Worm (Caenorhabditis elegans): ENCODE results near the gene F56A11.5.

The F56A11.5 gene

DNA sequence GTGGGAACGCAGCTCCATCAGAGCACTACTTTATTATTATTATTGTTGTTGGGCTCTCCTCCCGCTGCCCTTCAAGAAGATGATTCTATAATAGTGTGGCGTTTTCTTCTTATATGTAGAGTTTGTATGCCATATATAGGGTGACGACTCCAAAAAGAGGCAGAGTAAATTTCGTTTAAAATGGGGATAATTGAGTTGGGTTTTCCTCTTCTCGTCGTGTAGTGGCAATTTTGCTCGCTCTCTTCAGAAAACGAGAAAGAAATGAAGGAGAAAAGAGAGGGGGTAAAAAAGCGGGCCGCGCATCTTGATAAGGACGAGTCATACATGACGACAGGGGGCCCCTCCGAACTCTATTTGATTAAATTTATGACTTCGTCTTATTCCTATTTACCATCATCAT, 7.2 kb downstream of the F56A11.5 start:
- TF ChIP-seq nhr-25 (tag; optimal IDR thresholded peaks at IDR 0.05): no peak
- TF ChIP-seq ama-1 (optimal IDR thresholded peaks at IDR 0.05): no peak
- no peak for TF ChIP-seq R02D3.7 (tag; optimal IDR thresholded peaks at IDR 0.05)
- TF ChIP-seq aly-2 (tag; optimal IDR thresholded peaks at IDR 0.05): no peak
- no peak for TF ChIP-seq elt-1 (tag; optimal IDR thresholded peaks at IDR 0.05)
- TF ChIP-seq unc-62 (GFP tag; optimal IDR thresholded peaks at IDR 0.05): no peak
- TF ChIP-seq ZK546.5 (tag; optimal IDR thresholded peaks at IDR 0.05): no peak
- no peak for TF ChIP-seq fos-1 (tag; optimal IDR thresholded peaks at IDR 0.05)
- no peak for TF ChIP-seq mab-5 (tag; optimal IDR thresholded peaks at IDR 0.05)
- TF ChIP-seq sem-4 (tag; optimal IDR thresholded peaks at IDR 0.05): no peak
- no peak for TF ChIP-seq lin-13 (GFP tag; optimal IDR thresholded peaks at IDR 0.05)
- no peak for TF ChIP-seq ztf-11 (tag; optimal IDR thresholded peaks at IDR 0.05)
- no peak for TF ChIP-seq ceh-82 (tag; optimal IDR thresholded peaks at IDR 0.05)

DNA sequence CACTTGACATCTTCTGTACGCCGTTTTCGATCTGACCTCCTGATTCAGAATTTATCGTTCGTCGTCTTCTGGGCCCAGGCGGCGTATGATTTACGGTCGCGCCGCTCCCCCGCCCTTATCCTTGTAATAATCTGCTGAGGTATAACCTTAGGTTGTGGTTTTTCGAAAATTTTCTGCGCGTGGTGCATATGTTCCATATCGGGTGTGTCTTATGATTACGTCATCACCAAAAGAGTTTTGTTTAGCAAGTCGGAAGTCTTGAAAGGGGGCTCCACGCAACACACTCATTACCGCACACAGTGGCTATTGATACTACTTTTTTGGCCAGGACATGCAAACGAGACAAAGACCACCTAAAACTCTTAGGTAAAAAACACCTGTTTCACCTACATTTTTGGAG, 9.9 kb downstream of the F56A11.5 start:
- TF ChIP-seq nhr-12 (tag; optimal IDR thresholded peaks at IDR 0.05) (no peak), lin-13 (GFP tag; optimal IDR thresholded peaks at IDR 0.05) (no peak), ztf-11 (tag; optimal IDR thresholded peaks at IDR 0.05) (no peak), nhr-21 (tag; optimal IDR thresholded peaks at IDR 0.05) (no peak), nhr-25 (tag; optimal IDR thresholded peaks at IDR 0.05) (no peak), ztf-4 (tag; optimal IDR thresholded peaks at IDR 0.05) (no peak), F13H6.1 (tag; optimal IDR thresholded peaks at IDR 0.05) (no peak), ceh-82 (tag; optimal IDR thresholded peaks at IDR 0.05) (no peak), nhr-23 (tag; optimal IDR thresholded peaks at IDR 0.05) (no peak), alr-1 (tag; optimal IDR thresholded peaks at IDR 0.05) (no peak), Y55F3AM.14 (GFP tag; optimal IDR thresholded peaks at IDR 0.05) (no peak), sem-4 (tag; optimal IDR thresholded peaks at IDR 0.05) (no peak), sma-3 (GFP tag; optimal IDR thresholded peaks at IDR 0.05) (no peak), egl-27 (tag; optimal IDR thresholded peaks at IDR 0.05) (no peak), unc-55 (GFP tag; optimal IDR thresholded peaks at IDR 0.05) (no peak), gmeb-1 (tag; optimal IDR thresholded peaks at IDR 0.05) (no peak)

DNA sequence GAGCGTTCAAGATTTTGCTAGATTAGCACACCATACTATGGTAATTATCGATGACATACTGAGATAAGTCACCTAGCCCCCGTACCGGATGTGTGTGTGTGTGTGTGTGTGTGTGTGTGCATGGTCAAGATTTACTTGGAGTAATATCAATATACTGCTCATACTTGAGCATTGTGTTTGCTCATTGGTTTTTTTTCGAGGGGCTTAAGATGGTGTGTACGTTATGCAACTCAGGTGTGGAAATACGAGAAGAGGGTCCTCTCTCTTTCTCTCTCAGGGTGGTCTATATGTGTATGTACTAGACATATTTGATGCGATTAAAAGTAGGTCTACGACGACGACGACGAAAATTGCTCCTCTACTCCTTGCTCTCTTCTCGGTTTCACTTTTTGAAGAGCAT, 10.3 kb downstream of the F56A11.5 start:
- TF ChIP-seq peb-1 (tag; optimal IDR thresholded peaks at IDR 0.05): no peak

DNA sequence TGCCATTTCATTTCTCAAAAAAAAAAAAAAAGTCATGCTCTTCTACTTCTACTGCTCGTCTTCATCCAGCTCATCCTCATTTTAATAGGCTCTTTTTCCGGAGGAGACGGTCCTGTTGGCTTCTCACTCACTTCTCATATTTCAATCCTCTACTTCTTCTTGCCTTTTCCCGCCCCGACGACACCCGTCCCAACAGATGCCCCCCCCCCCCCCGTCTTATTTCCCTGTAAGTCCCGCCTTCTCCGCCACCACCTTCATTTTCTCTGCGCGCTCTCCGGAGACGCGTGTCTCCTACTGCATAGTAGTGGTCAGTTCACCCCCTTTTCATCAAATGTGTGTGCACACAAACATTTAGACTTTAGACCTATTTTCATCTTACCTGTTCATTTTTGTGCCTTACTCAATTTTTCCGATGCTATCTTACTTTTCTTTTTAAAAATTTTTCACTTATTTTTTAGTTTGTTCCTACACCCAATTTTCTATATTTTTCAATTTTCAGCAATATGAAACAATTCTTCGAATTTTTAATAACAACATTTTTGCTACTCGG, 11.8 kb downstream of the F56A11.5 start, which contains the start of gene efn-4:
efn-4 (plus strand) TSS at position 500 of the 550 bp plus-strand sequence.
- no peak for TF ChIP-seq nhr-12 (tag; optimal IDR thresholded peaks at IDR 0.05)
- no peak for TF ChIP-seq ceh-82 (tag; optimal IDR thresholded peaks at IDR 0.05)
- no peak for TF ChIP-seq C34F6.9 (tag; optimal IDR thresholded peaks at IDR 0.05)
- no peak for TF ChIP-seq nhr-77 (tag; optimal IDR thresholded peaks at IDR 0.05)
- no peak for TF ChIP-seq unc-62 (GFP tag; optimal IDR thresholded peaks at IDR 0.05)
- TF ChIP-seq nhr-129 (tag; optimal IDR thresholded peaks at IDR 0.05): no peak
- no peak for TF ChIP-seq nhr-23 (tag; optimal IDR thresholded peaks at IDR 0.05)
- no peak for TF ChIP-seq sma-9 (GFP tag; optimal IDR thresholded peaks at IDR 0.05)
- TF ChIP-seq sma-9 (tag; optimal IDR thresholded peaks at IDR 0.05): no peak
- TF ChIP-seq ceh-16 (tag; optimal IDR thresholded peaks at IDR 0.05): no peak
- no peak for TF ChIP-seq gmeb-1 (tag; optimal IDR thresholded peaks at IDR 0.05)
- TF ChIP-seq mab-5 (tag; optimal IDR thresholded peaks at IDR 0.05): no peak
- TF ChIP-seq mdl-1 (tag; optimal IDR thresholded peaks at IDR 0.05): no peak
- no peak for TF ChIP-seq zag-1 (tag; optimal IDR thresholded peaks at IDR 0.05)

DNA sequence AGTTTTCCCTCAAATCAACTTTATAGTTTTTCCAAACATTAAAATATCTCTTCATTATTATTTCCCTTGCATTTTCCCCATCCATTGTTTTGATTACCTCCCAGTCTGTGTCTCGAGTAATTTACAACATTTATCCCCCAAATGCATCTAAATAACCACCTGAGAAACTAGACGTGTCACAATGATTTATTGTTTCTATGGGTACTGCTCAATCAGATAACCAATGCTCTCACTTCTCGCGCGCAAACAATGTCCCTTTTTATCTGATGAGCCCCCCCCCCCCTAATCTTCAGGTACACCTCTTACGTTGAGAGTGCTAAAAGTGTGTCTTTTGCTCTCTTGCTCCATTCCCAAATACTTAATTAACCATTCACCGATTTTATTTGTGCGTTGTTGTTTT, 16.6 kb downstream of the F56A11.5 start:
- TF ChIP-seq nhr-12 (tag; optimal IDR thresholded peaks at IDR 0.05) (no peak), nhr-237 (tag; optimal IDR thresholded peaks at IDR 0.05) (no peak), nhr-10 (tag; optimal IDR thresholded peaks at IDR 0.05) (no peak), crh-2 (tag; optimal IDR thresholded peaks at IDR 0.05) (no peak), ZK546.5 (tag; optimal IDR thresholded peaks at IDR 0.05) (no peak), ama-1 (optimal IDR thresholded peaks at IDR 0.05) (no peak), mab-5 (tag; optimal IDR thresholded peaks at IDR 0.05) (no peak), gmeb-1 (tag; optimal IDR thresholded peaks at IDR 0.05) (no peak), lin-11 (tag; optimal IDR thresholded peaks at IDR 0.05) (no peak), alr-1 (tag; optimal IDR thresholded peaks at IDR 0.05) (no peak), R02D3.7 (tag; optimal IDR thresholded peaks at IDR 0.05) (no peak), ceh-16 (tag; optimal IDR thresholded peaks at IDR 0.05) (no peak), ztf-4 (tag; optimal IDR thresholded peaks at IDR 0.05) (no peak), lin-39 (tag; optimal IDR thresholded peaks at IDR 0.05) (no peak), ztf-1 (GFP tag; conservative IDR thresholded peaks at IDR 0.05) (no peak)

Data from whole organism, L2 larva.